Fruit fly (Drosophila melanogaster): ENCODE measurements around the gene grass.
A peak's percentile ranks its signal among the peaks of the same experiment; 100 is the strongest.

Gene grass

DNA sequence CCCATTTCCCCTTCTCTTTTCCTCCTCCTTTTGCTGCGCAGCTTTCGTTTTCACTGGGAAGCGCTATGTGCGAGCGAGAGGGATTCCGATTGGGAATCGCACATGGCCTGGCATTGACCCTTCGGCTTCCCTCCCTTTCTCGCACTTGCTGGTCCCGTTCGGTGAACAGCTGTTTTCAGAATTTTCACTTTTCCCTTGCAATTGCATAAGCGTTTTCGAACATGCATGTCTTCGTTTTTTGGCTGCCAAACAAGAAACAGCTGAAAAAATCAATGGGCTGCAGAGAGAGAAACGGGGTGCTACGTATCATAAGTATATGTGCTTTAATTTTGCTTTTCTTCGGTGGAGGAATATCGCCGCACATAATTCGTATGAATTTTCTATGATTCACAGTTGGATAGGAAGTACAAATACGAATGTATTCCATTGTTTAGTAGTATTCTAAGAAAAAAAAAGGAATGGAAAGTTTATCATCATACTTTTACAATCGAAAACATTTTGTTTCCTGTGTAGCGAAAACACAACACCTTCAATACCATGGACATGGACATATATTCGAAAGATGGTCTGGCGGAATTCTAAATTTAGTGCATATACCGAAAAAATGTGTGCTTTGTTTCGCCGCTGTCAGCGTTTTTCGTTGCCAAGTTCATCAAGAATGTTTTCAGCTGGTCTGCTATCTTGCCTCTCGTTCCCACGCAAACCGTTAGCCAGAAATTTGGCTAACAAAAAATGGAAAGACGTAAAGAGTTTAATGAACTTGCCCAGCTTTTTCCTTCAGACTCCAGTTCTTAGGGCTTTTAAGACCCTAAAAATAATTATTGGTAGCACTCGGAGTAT, 5.4 kb upstream of the grass start (continued):
- TF ChIP-seq lz (GFP tag; optimal IDR thresholded peaks at IDR 0.05) = peak; percentile 77
- no peak for TF ChIP-seq Ets96B (tag; optimal IDR thresholded peaks at IDR 0.05)
- peak; percentile 50 for TF ChIP-seq cyc (GFP tag; optimal IDR thresholded peaks at IDR 0.05)
- peak; percentile 55 for TF ChIP-seq Hr4 (GFP tag; optimal IDR thresholded peaks at IDR 0.05)
- TF ChIP-seq CG11902 (GFP tag; optimal IDR thresholded peaks at IDR 0.05) = no peak
- peak; percentile 57 for TF ChIP-seq Smox (GFP tag; optimal IDR thresholded peaks at IDR 0.05)
- no peak for TF ChIP-seq spab (GFP tag; optimal IDR thresholded peaks at IDR 0.05)
- TF ChIP-seq net (GFP tag; optimal IDR thresholded peaks at IDR 0.05) = peak; percentile 47
- TF ChIP-seq esn (GFP tag; optimal IDR thresholded peaks at IDR 0.05) = peak; percentile 83
- TF ChIP-seq achi (GFP tag; optimal IDR thresholded peaks at IDR 0.05) = peak; percentile 67
- TF ChIP-seq Sox102F (GFP tag; optimal IDR thresholded peaks at IDR 0.05) = peak; percentile 86
- no peak for TF ChIP-seq CG9139 (GFP tag; optimal IDR thresholded peaks at IDR 0.05)
- TF ChIP-seq CG10669 (GFP tag; optimal IDR thresholded peaks at IDR 0.05) = peak; percentile 22
- peak; percentile 55 for TF ChIP-seq CG32006 (GFP tag; optimal IDR thresholded peaks at IDR 0.05)
- peak; percentile 59 for TF ChIP-seq eg (GFP tag; IDR thresholded peaks at IDR 0.05)
- TF ChIP-seq CG8119 (GFP tag; IDR thresholded peaks at IDR 0.05) = 0 out of 3 replicates have a peak, but pooled peaks have one; percentile 36
- TF ChIP-seq CG31627 (GFP tag; optimal IDR thresholded peaks at IDR 0.05) = peak; percentile 62
- no peak for TF ChIP-seq Lpt (GFP tag; optimal IDR thresholded peaks at IDR 0.05)
- peak; percentile 61 for TF ChIP-seq Sox14 (GFP tag; optimal IDR thresholded peaks at IDR 0.05)
- peak; percentile 56 for TF ChIP-seq pdm3 (GFP tag; optimal IDR thresholded peaks at IDR 0.05)
- TF ChIP-seq CG3919 (GFP tag; optimal IDR thresholded peaks at IDR 0.05) = peak; percentile 32
- peak; percentile 56 for TF ChIP-seq Eip75B (GFP tag; optimal IDR thresholded peaks at IDR 0.05)
- no peak for TF ChIP-seq dsx (GFP tag; optimal IDR thresholded peaks at IDR 0.05; ENCODE audit: poor library complexity, severe bottlenecking)
- peak; percentile 79 for TF ChIP-seq vri (GFP tag; optimal IDR thresholded peaks at IDR 0.05)
- TF ChIP-seq Met (GFP tag; optimal IDR thresholded peaks at IDR 0.05) = peak; percentile 81
- TF ChIP-seq ss (GFP tag; optimal IDR thresholded peaks at IDR 0.05) = no peak
- TF ChIP-seq svp (GFP tag) = peak; percentile 95

- TF ChIP-seq dac (GFP tag; optimal IDR thresholded peaks at IDR 0.05) = no peak
- TF ChIP-seq Hr4 (GFP tag; optimal IDR thresholded peaks at IDR 0.05) = peak; percentile 42
- TF ChIP-seq CG8319 (GFP tag; optimal IDR thresholded peaks at IDR 0.05) = no peak
- peak; percentile 26 for TF ChIP-seq spab (GFP tag; optimal IDR thresholded peaks at IDR 0.05)
- no peak for TF ChIP-seq dsx (GFP tag; optimal IDR thresholded peaks at IDR 0.05; ENCODE audit: poor library complexity, severe bottlenecking)
- TF ChIP-seq Blimp-1 (GFP tag; optimal IDR thresholded peaks at IDR 0.05) = no peak
- no peak for TF ChIP-seq Sox15 (GFP tag; optimal IDR thresholded peaks at IDR 0.05)
- no peak for TF ChIP-seq Gug (GFP tag; IDR thresholded peaks at IDR 0.05)
- peak; percentile 0 for TF ChIP-seq CG11902 (GFP tag; optimal IDR thresholded peaks at IDR 0.05)
- peak; percentile 7 for TF ChIP-seq Eip75B (GFP tag; optimal IDR thresholded peaks at IDR 0.05)
- TF ChIP-seq CG1621 (tag; optimal IDR thresholded peaks at IDR 0.05) = no peak
- TF ChIP-seq Met (GFP tag; optimal IDR thresholded peaks at IDR 0.05) = no peak
- peak; percentile 29 for TF ChIP-seq OdsH (GFP tag; optimal IDR thresholded peaks at IDR 0.05)
- TF ChIP-seq CG15336 (GFP tag; IDR thresholded peaks at IDR 0.05) = no peak
- TF ChIP-seq topi (GFP tag; optimal IDR thresholded peaks at IDR 0.05) = no peak
- TF ChIP-seq lz (GFP tag; optimal IDR thresholded peaks at IDR 0.05) = no peak
- peak; percentile 38; the same call in 1 of the 3 replicates for TF ChIP-seq CG8119 (GFP tag; IDR thresholded peaks at IDR 0.05)
- peak; percentile 20 for TF ChIP-seq acj6 (GFP tag; optimal IDR thresholded peaks at IDR 0.05)
- TF ChIP-seq ss (GFP tag; optimal IDR thresholded peaks at IDR 0.05) = no peak
- TF ChIP-seq CG3032 (tag; optimal IDR thresholded peaks at IDR 0.05) = peak; percentile 46
- TF ChIP-seq CG7368 (GFP tag; optimal IDR thresholded peaks at IDR 0.05) = no peak
- TF ChIP-seq CG6276 (GFP tag; optimal IDR thresholded peaks at IDR 0.05) = peak; percentile 7
- TF ChIP-seq Hr38 (GFP tag; optimal IDR thresholded peaks at IDR 0.05) = no peak
- no peak for TF ChIP-seq Eip93F (GFP tag; optimal IDR thresholded peaks at IDR 0.05)
- no peak for TF ChIP-seq CG6854 (GFP tag; optimal IDR thresholded peaks at IDR 0.05)
- TF ChIP-seq Sox102F (GFP tag; optimal IDR thresholded peaks at IDR 0.05) = no peak
- no peak for TF ChIP-seq fd85E (GFP tag; optimal IDR thresholded peaks at IDR 0.05)
- no peak for TF ChIP-seq fd59A (GFP tag; optimal IDR thresholded peaks at IDR 0.05)
- TF ChIP-seq CG3919 (GFP tag; optimal IDR thresholded peaks at IDR 0.05) = peak; percentile 3
- TF ChIP-seq esn (GFP tag; optimal IDR thresholded peaks at IDR 0.05) = peak; percentile 41
- TF ChIP-seq CG11762 (GFP tag; optimal IDR thresholded peaks at IDR 0.05; ENCODE audit: insufficient read depth) = no peak
Observed at dm6 chr3R:27153062-27153878, 4.5 kb upstream of the grass start.
